Fruit fly (Drosophila melanogaster): ENCODE data around the gene nwk.

DNA sequence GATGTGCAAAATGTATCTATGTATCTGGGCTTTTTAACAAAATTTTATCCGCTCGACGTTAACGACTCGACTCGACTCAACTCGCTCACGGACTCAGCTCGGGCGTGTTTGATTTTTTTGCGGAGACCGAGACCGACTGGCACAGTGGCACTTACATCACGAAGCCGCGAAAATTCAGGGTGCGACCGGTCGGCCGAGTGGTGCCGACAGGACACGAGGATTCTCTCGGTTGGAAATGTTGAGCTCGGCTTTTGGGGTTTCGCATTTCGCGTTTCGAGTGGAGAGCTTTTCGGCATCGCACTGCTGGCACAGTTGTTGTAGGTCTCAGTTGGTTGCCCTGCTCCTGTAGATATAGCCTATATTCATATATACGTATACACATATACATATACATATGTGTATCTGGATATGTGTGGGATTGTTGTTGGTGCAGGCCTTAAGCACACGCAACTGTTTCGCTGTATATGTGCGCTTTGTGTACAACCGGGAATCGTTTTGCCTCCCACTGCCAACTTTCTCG is 44.5 kb downstream of the nwk start, which contains the start of gene Rdl:
- TF ChIP-seq CG14711 (tag; optimal IDR thresholded peaks at IDR 0.05) = no peak
- TF ChIP-seq ovo (GFP tag; optimal IDR thresholded peaks at IDR 0.05) = no peak
- TF ChIP-seq Clk (GFP tag; optimal IDR thresholded peaks at IDR 0.05) = no peak
- no peak for TF ChIP-seq cic (GFP tag; optimal IDR thresholded peaks at IDR 0.05)
- TF ChIP-seq bab1 (GFP tag; optimal IDR thresholded peaks at IDR 0.05) = no peak
- no peak for TF ChIP-seq CG1620 (GFP tag; optimal IDR thresholded peaks at IDR 0.05)
- no peak for TF ChIP-seq kay (GFP tag; ENCODE audit: borderline replicate concordance)
- TF ChIP-seq pad (GFP tag; optimal IDR thresholded peaks at IDR 0.05) = no peak

All from whole organism, adult.